Worm (Caenorhabditis elegans) whole organism, early embryonic: ENCODE results near the gene tmed-13.

ENCODE experiments used
- ama-1 ChIP-seq: fragments of 150-350 bp; optimal IDR thresholded peaks from 2 replicates; lab custom pipeline; 2014
- ets-7 ChIP-seq: sonication (generic microtip); optimal IDR thresholded peaks from 2 replicates; lab custom pipeline; 2016; ENCODE audit warnings: missing genotype, missing genetic modification characterization, missing compliant biosample characterization
- hmg-4 ChIP-seq: fragments of 200-800 bp; sonication (Bioruptor generic); optimal IDR thresholded peaks from 2 replicates; lab custom pipeline; 2018; ENCODE audit warnings: mild to moderate bottlenecking, missing genetic modification characterization, missing compliant biosample characterization
- tra-4 ChIP-seq: sonication (generic microtip); optimal IDR thresholded peaks from 2 replicates; lab custom pipeline; 2017; ENCODE audit warnings: missing genetic modification characterization, missing compliant biosample characterization

DNA sequence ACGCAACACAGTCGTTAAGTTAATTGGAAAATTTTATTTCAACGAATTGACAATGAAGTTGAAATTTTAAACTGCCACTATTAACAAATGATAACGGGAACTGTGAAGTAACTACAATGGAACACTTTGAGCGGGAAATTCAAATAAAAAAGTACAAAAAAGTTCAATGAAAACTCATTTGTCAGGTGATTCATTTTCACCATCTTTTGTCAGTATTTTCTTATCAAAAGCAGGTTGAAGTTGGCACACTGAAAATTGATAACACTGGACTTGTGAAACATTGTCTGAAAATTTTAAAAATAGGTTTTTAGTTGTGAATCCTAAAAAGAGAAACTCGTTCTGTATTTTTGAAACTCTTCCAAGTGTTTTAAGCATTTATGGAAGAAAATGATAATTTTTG lies 37.8 kb downstream of the tmed-13 start:
- TF ChIP-seq ets-7 (no peak), hmg-4 (GFP tag; lab: Kevin White, UChicago) (no peak), tra-4 (no peak), ama-1 (lab: Kevin White, UChicago) (no peak)
